Worm (Caenorhabditis elegans) whole organism, early embryonic: Measurements from ENCODE around the gene C01B9.4.

ENCODE experiments used
- B0310.2 ChIP-seq: sonication (generic microtip); optimal IDR thresholded peaks from 2 replicates; lab custom pipeline; 2016; ENCODE audit warnings: mild to moderate bottlenecking, missing genetic modification characterization, missing compliant biosample characterization
- F13C5.2 ChIP-seq: sonication (generic microtip); optimal IDR thresholded peaks from 2 replicates; lab custom pipeline; 2017; ENCODE audit warnings: mild to moderate bottlenecking, missing genetic modification characterization, inconsistent platforms, missing compliant biosample characterization
- aly-1 ChIP-seq: sonication (generic microtip); optimal IDR thresholded peaks from 2 replicates; lab custom pipeline; 2016; ENCODE audit warnings: missing genetic modification characterization, missing compliant biosample characterization
- ama-1 ChIP-seq: fragments of 150-350 bp; optimal IDR thresholded peaks from 2 replicates; lab custom pipeline; 2014
- ceh-13 ChIP-seq: fragments of 200-800 bp; sonication (Bioruptor generic); optimal IDR thresholded peaks from 2 replicates; lab custom pipeline; 2018; ENCODE audit warnings: mild to moderate bottlenecking, missing genetic modification characterization, missing compliant biosample characterization
- ceh-36 ChIP-seq: sonication (generic microtip); optimal IDR thresholded peaks from 2 replicates; lab custom pipeline; 2016; ENCODE audit warnings: missing genetic modification characterization, inconsistent platforms, missing compliant biosample characterization
- ets-7 ChIP-seq: sonication (generic microtip); optimal IDR thresholded peaks from 2 replicates; lab custom pipeline; 2016; ENCODE audit warnings: missing genotype, missing genetic modification characterization, missing compliant biosample characterization
- flt-1 ChIP-seq: fragments of 200-800 bp; sonication (Bioruptor generic); IDR thresholded peaks from 2 replicates; pipeline ENCODE4 v1.3.6; 2022; ENCODE audit warnings: missing genetic modification characterization, missing compliant biosample characterization
- hmbx-1 ChIP-seq: sonication (generic microtip); optimal IDR thresholded peaks from 2 replicates; lab custom pipeline; 2016; ENCODE audit warnings: mild to moderate bottlenecking, missing genetic modification characterization, missing compliant biosample characterization
- hmg-4 ChIP-seq: fragments of 200-800 bp; sonication (Bioruptor generic); optimal IDR thresholded peaks from 2 replicates; lab custom pipeline; 2018; ENCODE audit warnings: mild to moderate bottlenecking, missing genetic modification characterization, missing compliant biosample characterization
- hnd-1 ChIP-seq: sonication (generic microtip); optimal IDR thresholded peaks from 2 replicates; lab custom pipeline; 2016; ENCODE audit warnings: missing genetic modification characterization, missing compliant biosample characterization
- pes-1 ChIP-seq: fragments of 200-800 bp; sonication (Bioruptor generic); IDR thresholded peaks from 2 replicates; pipeline ENCODE4 v1.3.6; 2022; ENCODE audit warnings: missing genetic modification reagents, missing genetic modification characterization, missing compliant biosample characterization
- scrt-1 ChIP-seq: fragments of 200-800 bp; sonication (Bioruptor generic); IDR thresholded peaks from 2 replicates; pipeline ENCODE4 v1.3.6; 2022; ENCODE audit warnings: missing genetic modification characterization, missing compliant biosample characterization
- sea-1 ChIP-seq: fragments of 200-800 bp; sonication (Bioruptor generic); conservative IDR thresholded peaks from 2 replicates; pipeline ENCODE4 v1.3.6; 2022; ENCODE audit warnings: missing genetic modification characterization, missing compliant biosample characterization
- tbx-11 ChIP-seq: fragments of 200-800 bp; sonication (Bioruptor generic); IDR thresholded peaks from 2 replicates; pipeline ENCODE4 v1.3.6; 2022; ENCODE audit warnings: missing genetic modification characterization, missing compliant biosample characterization
- tbx-37 ChIP-seq: fragments of 200-800 bp; sonication (Bioruptor generic); conservative IDR thresholded peaks from 2 replicates; pipeline ENCODE4 v1.3.6; 2022; ENCODE audit warnings: missing genetic modification reagents, missing genetic modification characterization, missing compliant biosample characterization
- tra-4 ChIP-seq: sonication (generic microtip); optimal IDR thresholded peaks from 2 replicates; lab custom pipeline; 2017; ENCODE audit warnings: missing genetic modification characterization, missing compliant biosample characterization

The C01B9.4 gene

DNA sequence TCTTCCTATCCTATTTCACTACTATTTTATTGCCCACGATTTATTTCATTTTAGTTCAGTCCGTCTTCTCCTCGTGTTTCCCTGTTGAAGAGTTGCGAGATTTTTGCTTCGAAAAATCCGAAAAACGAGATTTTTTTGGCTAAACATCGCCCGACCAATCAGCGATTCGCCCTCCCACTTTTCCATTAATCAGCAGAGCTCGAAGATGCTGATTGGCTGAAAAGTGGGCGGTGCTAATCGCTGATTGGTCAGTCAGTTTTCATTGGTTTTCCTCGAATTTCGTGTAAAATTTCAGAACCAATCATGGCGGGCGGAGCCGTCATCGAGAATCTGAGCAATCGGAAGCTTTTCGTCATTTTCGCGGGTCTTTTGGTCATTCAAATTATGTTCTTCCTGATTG is 42.3 kb downstream of the C01B9.4 start, which contains the start of gene mig-14:
Gene mig-14 (plus strand): TSS at position 290 of the 400 bp plus-strand sequence.
- no peak for TF ChIP-seq hnd-1 (tag; lab: Kevin White, UChicago)
- no peak for TF ChIP-seq hmbx-1 (tag; lab: Kevin White, UChicago)

DNA sequence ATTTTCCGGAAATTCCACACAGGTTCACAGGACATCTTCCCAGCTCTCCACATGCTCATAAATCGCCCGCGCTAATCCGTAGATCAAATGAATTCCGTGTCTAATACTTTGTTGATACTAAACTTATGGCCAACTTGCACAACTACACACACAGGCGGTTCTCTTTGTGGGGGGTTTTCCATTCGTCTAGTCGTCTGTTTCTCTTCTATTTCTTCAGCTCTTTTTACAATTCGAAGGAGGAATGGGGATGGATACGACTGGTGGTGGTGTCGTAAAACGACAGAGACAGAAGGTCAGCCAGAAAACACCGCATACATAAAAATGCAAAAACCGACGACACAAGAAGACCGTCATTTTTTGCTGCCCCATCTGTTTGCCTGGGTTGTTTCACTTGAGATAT is 44.4 kb downstream of the C01B9.4 start:
- TF ChIP-seq ceh-36 (tag; lab: Kevin White, UChicago) (peak; percentile 22), aly-1 (tag; lab: Kevin White, UChicago) (no peak)

DNA sequence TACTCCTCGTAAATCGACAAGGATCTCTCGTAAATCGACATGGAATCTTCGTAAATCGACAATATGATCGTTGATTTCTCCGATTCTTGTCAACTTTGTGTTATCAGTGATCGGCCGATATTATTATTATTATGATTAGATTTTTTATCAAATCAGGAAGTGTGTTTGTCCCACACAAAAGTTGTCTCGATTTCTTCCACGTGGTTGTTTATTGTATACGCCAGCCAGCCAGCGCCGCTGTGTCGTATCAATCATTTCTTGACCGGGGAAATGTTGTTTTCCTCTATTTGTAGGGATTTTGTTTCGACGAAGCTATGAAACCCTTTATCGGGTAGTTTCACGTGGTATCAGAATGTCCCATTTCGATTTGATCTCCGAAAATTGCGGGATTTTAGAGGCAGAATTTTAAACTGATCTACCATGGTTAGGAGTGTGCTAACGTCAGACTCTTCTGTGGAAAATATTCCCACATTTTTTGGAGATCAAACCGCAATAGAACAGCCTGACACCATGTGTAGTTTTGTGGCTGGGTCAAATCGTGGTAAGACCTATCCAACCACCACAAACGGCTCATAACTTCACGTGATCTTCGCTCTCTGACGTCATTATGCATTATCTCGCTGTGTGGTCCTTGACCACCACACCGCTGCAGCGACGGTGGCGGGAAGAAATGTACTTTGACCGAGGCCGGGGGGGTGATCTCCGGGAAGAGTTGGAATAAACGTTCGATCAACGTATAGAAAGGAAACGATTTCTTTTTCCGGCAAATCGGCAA is 45.8 kb downstream of the C01B9.4 start:
- TF ChIP-seq sea-1 (GFP tag; lab: Robert Waterston, UW) (0 out of 2 replicates have a peak, but pooled peaks have one; percentile 32), ceh-36 (tag; lab: Kevin White, UChicago) (no peak)

DNA sequence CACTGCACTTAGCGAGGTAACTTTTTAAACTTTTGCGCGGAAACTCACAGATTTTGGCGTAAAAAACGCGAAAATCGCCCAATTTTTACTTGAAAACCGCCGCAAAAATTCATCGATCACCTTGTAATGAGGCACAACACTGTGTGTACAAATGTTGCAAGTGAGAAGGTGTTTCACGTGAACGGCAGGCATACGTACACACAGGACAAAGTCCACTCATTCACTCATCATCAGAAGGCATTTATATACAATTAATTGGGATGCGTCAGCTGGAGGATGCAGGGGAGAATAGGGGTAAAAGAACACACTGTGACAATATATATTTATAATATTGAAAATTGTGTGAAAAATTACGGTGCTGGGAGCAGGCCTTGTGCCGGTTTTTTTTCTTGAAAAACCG is 46.9 kb downstream of the C01B9.4 start:
- TF ChIP-seq tra-4 (tag; lab: Kevin White, UChicago), result no peak
- TF ChIP-seq ceh-13, result no peak
- no peak for TF ChIP-seq ceh-36 (tag; lab: Kevin White, UChicago)
- TF ChIP-seq tbx-37, result no peak
- no peak for TF ChIP-seq ets-7 (tag; lab: Kevin White, UChicago)
- no peak for TF ChIP-seq flt-1 (GFP tag; lab: Robert Waterston, UW)
- peak; percentile 4 for TF ChIP-seq hmg-4 (GFP tag; lab: Kevin White, UChicago)
- TF ChIP-seq B0310.2 (tag; lab: Kevin White, UChicago), result no peak

DNA sequence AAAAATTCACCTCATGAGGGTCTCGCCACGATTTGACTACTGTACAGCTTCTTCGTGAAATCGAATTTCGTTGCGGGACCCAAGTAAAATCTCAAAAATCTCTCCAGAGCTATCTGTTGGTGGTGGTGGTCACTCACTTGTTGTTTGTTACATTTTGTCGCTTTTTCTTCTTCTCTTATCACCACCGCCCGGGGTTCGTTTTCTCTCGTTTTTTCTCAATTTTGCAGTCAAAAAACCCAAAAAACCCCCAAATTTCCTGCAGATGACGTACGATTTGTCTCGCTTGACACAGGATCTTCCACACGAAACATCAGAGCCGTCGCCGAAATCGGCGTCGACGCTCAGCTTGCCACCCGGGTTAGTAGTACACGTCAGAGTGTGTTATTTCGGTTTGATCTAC is 47.7 kb downstream of the C01B9.4 start, which contains the start of gene R06B9.5:
Gene R06B9.5 (plus strand): TSS at position 232 of the 400 bp plus-strand sequence.
- TF ChIP-seq hmg-4 (GFP tag; lab: Kevin White, UChicago) (no peak), pes-1 (GFP tag; lab: Robert Waterston, UW) (no peak), ceh-13 (no peak), ets-7 (tag; lab: Kevin White, UChicago) (no peak), tra-4 (tag; lab: Kevin White, UChicago) (no peak), sea-1 (GFP tag; lab: Robert Waterston, UW) (no peak)

DNA sequence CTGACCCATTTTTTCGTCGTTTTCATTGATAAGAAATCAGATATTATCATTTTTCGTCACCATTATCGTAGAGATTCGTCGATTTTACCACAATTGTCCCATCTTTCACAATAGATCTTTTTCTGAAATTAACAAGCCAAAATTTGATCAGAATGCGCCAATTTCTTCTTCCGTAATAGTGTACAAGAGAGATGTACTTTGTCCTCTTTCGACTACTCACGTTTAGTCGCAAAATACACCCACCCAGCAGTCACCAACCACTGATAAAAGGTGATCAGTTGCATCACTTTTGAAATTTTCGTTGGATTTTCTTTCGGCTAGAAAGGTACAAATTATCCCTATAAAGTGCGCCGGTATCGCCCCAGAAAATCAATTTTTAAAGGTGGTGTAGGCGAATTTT is 51.2 kb downstream of the C01B9.4 start:
- TF ChIP-seq F13C5.2 (tag; lab: Kevin White, UChicago) (no peak), scrt-1 (GFP tag; lab: Robert Waterston, UW) (no peak)

DNA sequence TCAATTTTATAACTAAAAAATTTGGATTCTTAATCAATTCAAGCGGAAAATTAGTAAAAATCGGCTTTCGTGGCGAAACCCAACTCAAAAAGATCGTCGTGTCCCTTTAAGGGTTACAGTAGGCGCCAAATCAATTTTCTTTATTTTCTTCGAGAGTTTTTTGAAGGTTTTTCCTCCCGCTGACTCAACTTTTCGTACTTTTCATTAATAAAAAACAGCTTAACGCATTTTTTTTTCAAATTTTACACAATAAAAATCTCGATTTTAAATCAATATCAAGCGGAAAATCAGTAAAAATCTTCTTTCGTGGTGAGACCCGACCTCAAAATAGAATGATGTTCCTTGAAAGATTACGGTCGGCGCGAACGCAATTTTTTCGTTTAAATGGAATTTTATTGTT is 51.6 kb downstream of the C01B9.4 start:
- TF ChIP-seq ceh-13 (no peak), hmbx-1 (tag; lab: Kevin White, UChicago) (no peak), tbx-37 (no peak), ets-7 (tag; lab: Kevin White, UChicago) (no peak), hmg-4 (GFP tag; lab: Kevin White, UChicago) (no peak), ama-1 (lab: Kevin White, UChicago) (no peak), ceh-36 (tag; lab: Kevin White, UChicago) (no peak), flt-1 (GFP tag; lab: Robert Waterston, UW) (no peak), pes-1 (GFP tag; lab: Robert Waterston, UW) (no peak), tbx-11 (no peak), F13C5.2 (tag; lab: Kevin White, UChicago) (no peak), sea-1 (GFP tag; lab: Robert Waterston, UW) (no peak), B0310.2 (tag; lab: Kevin White, UChicago) (no peak), hnd-1 (tag; lab: Kevin White, UChicago) (no peak), tra-4 (tag; lab: Kevin White, UChicago) (no peak)

DNA sequence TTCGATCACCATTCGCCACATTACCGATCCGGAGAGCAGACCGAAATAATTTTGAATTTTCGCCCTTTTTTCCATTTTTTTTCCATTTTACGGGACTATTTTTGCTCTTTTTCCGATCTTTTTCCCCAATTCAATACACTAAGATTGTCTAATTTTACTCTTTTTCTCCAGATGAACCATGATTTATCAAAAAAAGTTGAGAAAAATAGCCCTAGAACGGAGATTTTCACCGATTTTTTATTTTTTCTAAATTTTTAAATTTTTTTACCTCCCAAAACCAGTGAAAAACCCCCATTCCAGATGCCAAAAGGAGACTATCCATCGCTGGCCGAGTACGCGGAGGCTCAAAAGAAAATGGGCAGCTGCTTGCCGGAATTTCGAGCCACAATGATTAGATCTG is 54.4 kb downstream of the C01B9.4 start, which contains the start of gene Y54G9A.9:
Gene Y54G9A.9 (plus strand): TSS at position 301 of the 400 bp plus-strand sequence.
- TF ChIP-seq aly-1 (tag; lab: Kevin White, UChicago) (no peak), hnd-1 (tag; lab: Kevin White, UChicago) (no peak), F13C5.2 (tag; lab: Kevin White, UChicago) (no peak), ceh-13 (no peak), hmbx-1 (tag; lab: Kevin White, UChicago) (no peak), sea-1 (GFP tag; lab: Robert Waterston, UW) (no peak), ceh-36 (tag; lab: Kevin White, UChicago) (no peak), scrt-1 (GFP tag; lab: Robert Waterston, UW) (no peak), B0310.2 (tag; lab: Kevin White, UChicago) (no peak), tbx-37 (no peak)

DNA sequence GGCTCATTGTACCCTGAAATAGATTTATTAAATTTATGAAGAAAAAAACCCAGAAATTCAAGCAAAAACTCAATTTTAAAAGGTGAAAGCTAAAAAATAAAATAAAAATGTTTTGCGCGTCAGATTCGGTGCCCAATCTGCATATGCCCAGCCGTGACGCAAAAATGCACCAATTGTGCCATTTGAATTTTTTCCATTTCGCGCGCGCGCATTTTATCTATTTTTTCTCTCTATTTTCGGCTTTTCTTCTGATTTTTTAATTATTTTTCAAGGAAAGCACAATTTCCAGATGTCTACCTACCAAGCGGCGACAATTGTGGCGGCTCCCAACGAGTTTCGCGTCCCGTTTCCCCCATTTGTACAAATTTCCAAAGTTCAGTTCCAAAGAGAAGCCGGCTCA is 58.0 kb downstream of the C01B9.4 start, which contains the start of the genes Y54G9A.7 and bub-3:
Gene Y54G9A.7 (minus strand): TSS at position 7 of the 400 bp plus-strand sequence.
Gene bub-3 (plus strand): TSS at position 270 of the 400 bp plus-strand sequence.
- TF ChIP-seq aly-1 (tag; lab: Kevin White, UChicago) (no peak), tra-4 (tag; lab: Kevin White, UChicago) (no peak), tbx-37 (no peak), pes-1 (GFP tag; lab: Robert Waterston, UW) (no peak), hmg-4 (GFP tag; lab: Kevin White, UChicago) (no peak), scrt-1 (GFP tag; lab: Robert Waterston, UW) (no peak), ets-7 (tag; lab: Kevin White, UChicago) (no peak), B0310.2 (tag; lab: Kevin White, UChicago) (no peak), F13C5.2 (tag; lab: Kevin White, UChicago) (no peak)
